Worm (Caenorhabditis elegans): ENCODE results near the gene Y53G8AR.1.

DNA sequence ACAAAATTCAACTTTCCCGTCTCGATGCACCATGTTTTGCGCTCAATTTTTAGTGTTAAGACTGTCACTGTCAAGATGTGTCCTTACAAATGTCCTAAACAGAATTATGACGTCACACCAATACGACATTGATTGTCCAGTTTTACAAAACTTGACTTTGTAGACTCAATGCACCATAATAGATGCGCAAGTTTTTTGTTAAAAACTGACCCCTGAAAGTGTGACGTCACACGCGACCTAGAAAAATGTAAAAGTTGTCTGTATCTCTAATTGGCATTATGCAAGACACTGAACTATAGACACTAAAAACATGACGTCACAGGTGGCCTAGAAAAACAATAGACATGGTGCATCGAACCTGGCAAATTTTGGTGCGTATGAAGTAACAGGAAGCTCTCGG is 18.3 kb downstream of the Y53G8AR.1 start:
- TF ChIP-seq hlh-30 (tag; optimal IDR thresholded peaks at IDR 0.05; ENCODE audit: insufficient read depth) = no peak
- TF ChIP-seq mec-3 (tag; optimal IDR thresholded peaks at IDR 0.05; ENCODE audit: borderline replicate concordance) = no peak
- TF ChIP-seq nfya-1 (tag; optimal IDR thresholded peaks at IDR 0.05) = no peak
- TF ChIP-seq pqm-1 (tag; optimal IDR thresholded peaks at IDR 0.05) = no peak
- TF ChIP-seq Y22D7AL.16 (tag; optimal IDR thresholded peaks at IDR 0.05) = no peak
- no peak for TF ChIP-seq pros-1 (tag; optimal IDR thresholded peaks at IDR 0.05)
- no peak for TF ChIP-seq eyg-1 (tag; optimal IDR thresholded peaks at IDR 0.05)
- no peak for TF ChIP-seq tbx-2 (tag; optimal IDR thresholded peaks at IDR 0.05)
- TF ChIP-seq pha-2 (tag; optimal IDR thresholded peaks at IDR 0.05) = no peak
- no peak for TF ChIP-seq che-1 (tag; optimal IDR thresholded peaks at IDR 0.05)
- no peak for TF ChIP-seq ceh-19 (GFP tag; optimal IDR thresholded peaks at IDR 0.05)
- no peak for TF ChIP-seq fkh-10 (GFP tag; optimal IDR thresholded peaks at IDR 0.05)
- no peak for TF ChIP-seq unc-86 (tag; optimal IDR thresholded peaks at IDR 0.05)
